Fruit fly (Drosophila melanogaster) whole organism, embryonic: Measurements from ENCODE around the gene CG44006.

ENCODE experiments used
- Asciz ChIP-seq: fragments of 200-800 bp; sonication (Bioruptor generic); optimal IDR thresholded peaks from 2 replicates; lab custom pipeline; 2017; ENCODE audit warnings: missing biosample characterization, mild to moderate bottlenecking, missing genetic modification characterization, missing genetic modification reagents
- CG1024 ChIP-seq: fragments of 200-800 bp; sonication (Bioruptor generic); IDR thresholded peaks from 2 replicates; pipeline ENCODE4 v1.3.6; 2022; ENCODE audit warnings: missing biosample characterization, missing genetic modification characterization
- CG10462 ChIP-seq: fragments of 200-800 bp; sonication (Bioruptor generic); optimal IDR thresholded peaks from 2 replicates; lab custom pipeline; 2016; ENCODE audit warnings: missing biosample characterization, missing genetic modification characterization
- CG11723 ChIP-seq: fragments of 200-800 bp; sonication (Bioruptor generic); optimal IDR thresholded peaks from 2 replicates; lab custom pipeline; 2017; ENCODE audit warnings: missing biosample characterization, mild to moderate bottlenecking, missing genetic modification characterization
- CG13123 ChIP-seq: fragments of 200-800 bp; sonication (Bioruptor generic); optimal IDR thresholded peaks from 2 replicates; lab custom pipeline; 2016; ENCODE audit warnings: missing biosample characterization, missing genetic modification characterization
- CG13775 ChIP-seq: fragments of 200-800 bp; sonication (Bioruptor generic); optimal IDR thresholded peaks from 3 replicates; lab custom pipeline; 2017; ENCODE audit warnings: missing biosample characterization, mild to moderate bottlenecking, missing genetic modification characterization
- CG14667 ChIP-seq: fragments of 200-800 bp; sonication (Bioruptor generic); IDR thresholded peaks from 2 replicates; pipeline ENCODE4 v1.3.6; 2022; ENCODE audit warnings: missing biosample characterization, missing genetic modification characterization
- CG17802 ChIP-seq: fragments of 200-800 bp; sonication (Bioruptor generic); optimal IDR thresholded peaks from 2 replicates; lab custom pipeline; 2018; ENCODE audit warnings: missing biosample characterization, mild to moderate bottlenecking, missing genetic modification characterization, moderate library complexity
- CG18599 ChIP-seq: fragments of 200-800 bp; sonication (Bioruptor generic); optimal IDR thresholded peaks from 3 replicates; lab custom pipeline; 2017; ENCODE audit warnings: missing biosample characterization, missing genetic modification characterization, mild to moderate bottlenecking, moderate library complexity, missing genetic modification reagents
- CG2712 ChIP-seq: fragments of 200-800 bp; optimal IDR thresholded peaks from 3 replicates; lab custom pipeline; 2019; ENCODE audit warnings: missing biosample characterization, mild to moderate bottlenecking, missing genetic modification characterization, moderate library complexity
- CG3281 ChIP-seq: fragments of 200-800 bp; sonication (Bioruptor generic); optimal IDR thresholded peaks from 3 replicates; lab custom pipeline; 2017; ENCODE audit warnings: missing biosample characterization, mild to moderate bottlenecking, missing genetic modification characterization
- CG33213 ChIP-seq: fragments of 200-800 bp; sonication (Bioruptor generic); optimal IDR thresholded peaks from 3 replicates; lab custom pipeline; 2016; ENCODE audit warnings: missing biosample characterization, missing genetic modification characterization
- CG3407 ChIP-seq: fragments of 200-800 bp; sonication (Bioruptor generic); optimal IDR thresholded peaks from 2 replicates; lab custom pipeline; 2018; ENCODE audit warnings: missing biosample characterization, mild to moderate bottlenecking, missing genetic modification characterization
- CG4282 ChIP-seq: fragments of 200-800 bp; sonication (Bioruptor generic); optimal IDR thresholded peaks from 2 replicates; lab custom pipeline; 2016; ENCODE audit warnings: missing biosample characterization, missing genetic modification characterization
- CG9817 ChIP-seq: fragments of 200-800 bp; sonication (Bioruptor generic); optimal IDR thresholded peaks from 2 replicates; lab custom pipeline; 2018; ENCODE audit warnings: missing biosample characterization, mild to moderate bottlenecking, missing genetic modification characterization, moderate library complexity
- CG9932 ChIP-seq: fragments of 200-800 bp; sonication (Bioruptor generic); IDR thresholded peaks from 2 replicates; pipeline ENCODE4 v1.3.6; 2022; ENCODE audit warnings: missing biosample characterization, missing genetic modification characterization
- CoRest ChIP-seq: fragments of 200-800 bp; sonication (Bioruptor generic); optimal IDR thresholded peaks from 3 replicates; lab custom pipeline; 2018; ENCODE audit warnings: missing biosample characterization, mild to moderate bottlenecking, missing genetic modification characterization, moderate library complexity
- CrebB ChIP-seq: fragments of 200-800 bp; sonication (Bioruptor generic); optimal IDR thresholded peaks from 3 replicates; lab custom pipeline; 2018; ENCODE audit warnings: missing biosample characterization, mild to moderate bottlenecking, missing genetic modification characterization
- Dfd ChIP-seq, 2 experiments: fragments of >200 bp; optimal IDR thresholded peaks; 2 replicates each; lab custom pipeline; 2017; ENCODE audit warnings: missing biosample characterization in 2 of 2, missing genetic modification characterization in 2 of 2
- HHEX ChIP-seq: fragments of 200-800 bp; sonication (Bioruptor generic); optimal IDR thresholded peaks from 3 replicates; lab custom pipeline; 2017; ENCODE audit warnings: missing biosample characterization, mild to moderate bottlenecking, missing genetic modification characterization, missing genetic modification reagents
- HmgD ChIP-seq: fragments of 200-800 bp; sonication (Bioruptor generic); optimal IDR thresholded peaks from 3 replicates; lab custom pipeline; 2016; ENCODE audit warnings: missing biosample characterization, missing genetic modification characterization
- Lpt ChIP-seq: fragments of >200 bp; optimal IDR thresholded peaks from 2 replicates; lab custom pipeline; 2018; ENCODE audit warnings: missing biosample characterization, missing genetic modification characterization
- Oli ChIP-seq: fragments of 200-800 bp; sonication (Bioruptor generic); optimal IDR thresholded peaks from 2 replicates; lab custom pipeline; 2018; ENCODE audit warnings: missing biosample characterization, mild to moderate bottlenecking, missing genetic modification characterization, moderate library complexity
- PHDP ChIP-seq: fragments of 200-800 bp; sonication (Bioruptor generic); optimal IDR thresholded peaks from 3 replicates; lab custom pipeline; 2018; ENCODE audit warnings: missing biosample characterization, mild to moderate bottlenecking, missing genetic modification characterization, moderate library complexity
- Rfx ChIP-seq: fragments of 200-800 bp; sonication (Bioruptor generic); IDR thresholded peaks from 2 replicates; pipeline ENCODE4 v1.3.6; 2022; ENCODE audit warnings: missing biosample characterization, missing genetic modification characterization
- Six4 ChIP-seq: fragments of 200-800 bp; sonication (Bioruptor generic); optimal IDR thresholded peaks from 2 replicates; lab custom pipeline; 2016; ENCODE audit warnings: missing biosample characterization, missing genetic modification characterization
- Ssrp ChIP-seq: fragments of 200-800 bp; sonication (Bioruptor generic); optimal IDR thresholded peaks from 2 replicates; lab custom pipeline; 2018; ENCODE audit warnings: missing biosample characterization, mild to moderate bottlenecking, missing genetic modification characterization, moderate library complexity
- Taf1 ChIP-seq: fragments of 200-800 bp; sonication (Bioruptor generic); IDR thresholded peaks from 2 replicates; pipeline ENCODE4 v1.3.6; 2022; ENCODE audit warnings: missing biosample characterization, missing genetic modification characterization
- Tbp ChIP-seq: fragments of >200 bp; optimal IDR thresholded peaks from 2 replicates; lab custom pipeline; 2018; ENCODE audit warnings: missing biosample characterization, missing genetic modification characterization
- al ChIP-seq: fragments of 200-800 bp; sonication (Bioruptor generic); IDR thresholded peaks from 2 replicates; pipeline ENCODE4 v1.3.6; 2022; ENCODE audit warnings: missing biosample characterization, missing genetic modification characterization
- bowl ChIP-seq: fragments of 200-800 bp; sonication (Bioruptor generic); IDR thresholded peaks from 2 replicates; pipeline ENCODE4 v1.3.6; 2022; ENCODE audit warnings: missing biosample characterization, missing genetic modification characterization
- dan ChIP-seq: fragments of 200-800 bp; sonication (Bioruptor generic); IDR thresholded peaks from 2 replicates; pipeline ENCODE4 v1.3.6; 2022; ENCODE audit warnings: missing biosample characterization, missing genetic modification characterization
- disco-r ChIP-seq: fragments of 200-800 bp; sonication (Bioruptor generic); optimal IDR thresholded peaks from 2 replicates; lab custom pipeline; 2016; ENCODE audit warnings: missing biosample characterization, missing genetic modification characterization
- ftz-f1 ChIP-seq: fragments of 200-800 bp; sonication (Bioruptor generic); optimal IDR thresholded peaks from 2 replicates; lab custom pipeline; 2016; ENCODE audit warnings: missing biosample characterization, missing genetic modification characterization
- hbn ChIP-seq: fragments of 200-800 bp; sonication (Bioruptor generic); IDR thresholded peaks from 2 replicates; pipeline ENCODE4 v1.3.6; 2022; ENCODE audit warnings: missing biosample characterization, missing genetic modification characterization; ENCODE audit not compliant: partially characterized antibody
- her ChIP-seq: fragments of 200-800 bp; sonication (Bioruptor generic); optimal IDR thresholded peaks from 2 replicates; lab custom pipeline; 2016; ENCODE audit warnings: missing biosample characterization, missing genetic modification characterization
- hkb ChIP-seq, 2 experiments: fragments of 200-800 bp in 1 of 2; fragments of >200 bp in 1 of 2; sonication (Bioruptor generic) in 1 of 2; IDR thresholded peaks in 1 of 2; optimal IDR thresholded peaks in 1 of 2; 2 replicates each; pipeline versions ENCODE4 v1.3.6 to Lab custom; 2017 to 2022; ENCODE audit warnings: missing biosample characterization in 1 of 2, missing genetic modification characterization in 1 of 2
- hth ChIP-seq: fragments of >200 bp; optimal IDR thresholded peaks from 2 replicates; lab custom pipeline; 2017; ENCODE audit warnings: inconsistent platforms
- jumu ChIP-seq: fragments of 200-800 bp; sonication (Bioruptor generic); optimal IDR thresholded peaks from 3 replicates; lab custom pipeline; 2016; ENCODE audit warnings: missing biosample characterization, missing genetic modification characterization
- lola ChIP-seq, 3 experiments: fragments of >200 bp in 2 of 3; fragments of 200-800 bp in 1 of 3; sonication (Bioruptor generic) in 1 of 3; optimal IDR thresholded peaks; 2 replicates each; lab custom pipeline; 2017 to 2019; ENCODE audit warnings: missing biosample characterization in 3 of 3, missing genetic modification characterization in 3 of 3, mild to moderate bottlenecking in 1 of 3, moderate library complexity in 1 of 3
- nau ChIP-seq: fragments of 200-800 bp; sonication (Bioruptor generic); optimal IDR thresholded peaks from 3 replicates; lab custom pipeline; 2017; ENCODE audit warnings: missing biosample characterization, mild to moderate bottlenecking, missing genetic modification characterization, missing genetic modification reagents
- phol ChIP-seq: fragments of 200-800 bp; sonication (Bioruptor generic); optimal IDR thresholded peaks from 3 replicates; lab custom pipeline; 2018; ENCODE audit warnings: missing biosample characterization, mild to moderate bottlenecking, missing genetic modification characterization, moderate library complexity
- pzg ChIP-seq: fragments of 200-800 bp; sonication (Bioruptor generic); optimal IDR thresholded peaks from 3 replicates; lab custom pipeline; 2018; ENCODE audit warnings: missing biosample characterization, mild to moderate bottlenecking, missing genetic modification characterization, moderate library complexity
- repo ChIP-seq: fragments of 200-800 bp; sonication (Bioruptor generic); optimal IDR thresholded peaks from 2 replicates; lab custom pipeline; 2016; ENCODE audit warnings: missing biosample characterization, missing genetic modification characterization
- sens-2 ChIP-seq: fragments of 200-800 bp; sonication (Bioruptor generic); IDR thresholded peaks from 2 replicates; pipeline ENCODE4 v1.3.6; 2022; ENCODE audit warnings: missing biosample characterization, missing genetic modification characterization
- sob ChIP-seq: fragments of 200-800 bp; sonication (Bioruptor generic); IDR thresholded peaks from 2 replicates; pipeline ENCODE4 v1.3.6; 2022; ENCODE audit warnings: missing biosample characterization, missing genetic modification characterization
- sqz ChIP-seq: fragments of 200-800 bp; sonication (Bioruptor generic); optimal IDR thresholded peaks from 3 replicates; lab custom pipeline; 2018; ENCODE audit warnings: missing biosample characterization, mild to moderate bottlenecking, missing genetic modification characterization
- z ChIP-seq: fragments of 200-800 bp; sonication (Bioruptor generic); IDR thresholded peaks from 3 replicates; pipeline ENCODE4 v1.3.6; 2022; ENCODE audit warnings: missing biosample characterization, missing genetic modification characterization
- zen ChIP-seq: fragments of 200-800 bp; sonication (Bioruptor generic); optimal IDR thresholded peaks from 3 replicates; lab custom pipeline; 2018; ENCODE audit warnings: missing biosample characterization, mild to moderate bottlenecking, missing genetic modification characterization, moderate library complexity

Gene CG44006

DNA sequence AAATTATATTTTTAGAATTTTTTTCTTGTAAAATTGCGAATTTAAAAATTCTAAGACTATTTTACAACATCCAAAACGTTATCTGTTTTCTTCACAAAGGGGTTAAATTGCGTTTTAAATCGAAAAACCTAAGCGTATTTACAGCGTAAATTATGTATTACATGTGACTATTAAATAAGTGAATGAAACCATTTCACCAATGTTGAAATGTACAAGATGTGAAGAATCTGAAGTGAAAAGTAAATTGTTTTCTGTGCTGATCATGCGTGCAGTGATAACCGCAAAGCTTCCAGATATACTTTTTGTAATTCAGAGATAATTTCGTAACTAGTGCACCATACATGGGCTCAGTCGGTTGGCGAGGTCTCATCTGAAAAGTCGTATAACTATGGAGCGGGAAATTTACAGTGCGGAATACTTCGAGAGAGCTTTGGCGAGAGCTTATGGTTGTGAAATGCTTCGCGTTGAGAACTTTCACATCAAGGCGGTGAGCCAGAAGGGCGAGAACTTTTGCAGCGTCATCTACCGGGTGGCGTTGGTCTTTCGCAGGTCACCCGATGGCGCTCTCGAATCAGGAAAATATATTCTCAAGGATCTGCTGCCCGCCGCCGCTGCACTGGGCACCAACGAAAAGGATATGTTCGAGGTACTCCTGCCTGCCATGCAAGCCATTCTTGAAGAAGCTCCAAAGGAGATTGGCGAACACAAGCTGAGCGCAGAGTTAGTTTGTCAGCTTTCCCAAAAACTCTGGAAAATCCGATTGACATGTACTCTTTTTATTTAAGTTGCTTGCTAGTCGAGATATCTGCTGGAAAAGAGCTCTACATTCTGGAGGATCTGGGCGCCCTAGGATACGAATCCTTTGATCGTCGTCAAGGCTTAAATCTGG lies 44.3 kb upstream of the CG44006 start (continued):
- TF ChIP-seq disco-r (GFP tag; lab: Kevin White, UChicago): no peak
- TF ChIP-seq repo (GFP tag; lab: Kevin White, UChicago): no peak
- no peak for TF ChIP-seq CG9932 (GFP tag; lab: Robert Waterston, UW)
- TF ChIP-seq z (GFP tag; lab: Robert Waterston, UW): no peak
- TF ChIP-seq hkb (optimal IDR thresholded peaks at IDR 0.05; lab: Kevin White, UChicago): no peak
- TF ChIP-seq hkb (GFP tag; IDR thresholded peaks at IDR 0.05; lab: Robert Waterston, UW): peak; percentile 53; the same call in 1 of the 2 replicates
- peak; percentile 59 for TF ChIP-seq PHDP (tag; lab: Kevin White, UChicago)
- TF ChIP-seq CG10462 (GFP tag; lab: Kevin White, UChicago): peak; percentile 0
- peak; percentile 1 for TF ChIP-seq sqz (GFP tag; lab: Kevin White, UChicago)
- TF ChIP-seq dan: no peak
- TF ChIP-seq al (GFP tag; lab: Robert Waterston, UW): no peak
- TF ChIP-seq lola (GFP tag; optimal IDR thresholded peaks at IDR 0.05; lab: Kevin White, UChicago): peak in 1 of 3 experiments; percentile 10
- peak; percentile 79 for TF ChIP-seq Rfx (GFP tag; lab: Robert Waterston, UW)
- TF ChIP-seq Taf1: 0 out of 2 replicates have a peak, but pooled peaks have one; percentile 26
- peak; percentile 66 for TF ChIP-seq Oli (tag; lab: Kevin White, UChicago)
- peak; percentile 61 for TF ChIP-seq ftz-f1 (GFP tag; lab: Kevin White, UChicago)
- TF ChIP-seq her (GFP tag; lab: Kevin White, UChicago): peak; percentile 69
- TF ChIP-seq CG11723: no peak
- TF ChIP-seq Lpt (GFP tag; lab: Kevin White, UChicago): no peak
- peak; percentile 43 for TF ChIP-seq HmgD
- no peak for TF ChIP-seq CG1024
- peak; percentile 37 for TF ChIP-seq Asciz
- no peak for TF ChIP-seq Tbp (GFP tag; lab: Kevin White, UChicago)
- TF ChIP-seq nau (GFP tag; lab: Kevin White, UChicago): peak; percentile 45
- TF ChIP-seq pzg (GFP tag; lab: Kevin White, UChicago): peak; percentile 5
- no peak for TF ChIP-seq CG17802
- TF ChIP-seq CoRest (tag; lab: Kevin White, UChicago): peak; percentile 64
- TF ChIP-seq CG3281 (GFP tag; lab: Kevin White, UChicago): peak; percentile 35
- TF ChIP-seq bowl (GFP tag; lab: Robert Waterston, UW): peak; percentile 48; the same call in 1 of the 2 replicates
- no peak for TF ChIP-seq sens-2
- peak; percentile 61 for TF ChIP-seq phol (tag; lab: Kevin White, UChicago)
- no peak for TF ChIP-seq CG9817
- no peak for TF ChIP-seq hth
- TF ChIP-seq CG4282 (GFP tag; lab: Kevin White, UChicago): peak; percentile 44
- TF ChIP-seq CG13123 (GFP tag; lab: Kevin White, UChicago): no peak
- TF ChIP-seq CG33213: peak; percentile 7
- TF ChIP-seq HHEX: peak; percentile 49
- no peak for TF ChIP-seq CrebB (tag; lab: Kevin White, UChicago)
- TF ChIP-seq Six4: no peak
- peak; percentile 79 for TF ChIP-seq CG18599 (GFP tag; lab: Kevin White, UChicago)
- peak; percentile 33 for TF ChIP-seq CG2712 (tag; lab: Kevin White, UChicago)
- TF ChIP-seq Ssrp: peak; percentile 50
- no peak for TF ChIP-seq hbn (GFP tag; lab: Robert Waterston, UW)
- TF ChIP-seq Dfd (GFP tag; optimal IDR thresholded peaks at IDR 0.05; lab: Kevin White, UChicago): no peak
- no peak for TF ChIP-seq CG13775 (GFP tag; lab: Kevin White, UChicago)
- TF ChIP-seq zen (tag; lab: Kevin White, UChicago): no peak
- TF ChIP-seq CG14667 (GFP tag; lab: Robert Waterston, UW): 0 out of 2 replicates have a peak, but pooled peaks have one; percentile 6
- TF ChIP-seq jumu (GFP tag; lab: Kevin White, UChicago): no peak
- TF ChIP-seq sob (GFP tag; lab: Robert Waterston, UW): no peak
- no peak for TF ChIP-seq CG3407 (GFP tag; lab: Kevin White, UChicago)
